Fruit fly (Drosophila melanogaster): ENCODE measurements around the gene t-Grip91.

The t-Grip91 gene

DNA sequence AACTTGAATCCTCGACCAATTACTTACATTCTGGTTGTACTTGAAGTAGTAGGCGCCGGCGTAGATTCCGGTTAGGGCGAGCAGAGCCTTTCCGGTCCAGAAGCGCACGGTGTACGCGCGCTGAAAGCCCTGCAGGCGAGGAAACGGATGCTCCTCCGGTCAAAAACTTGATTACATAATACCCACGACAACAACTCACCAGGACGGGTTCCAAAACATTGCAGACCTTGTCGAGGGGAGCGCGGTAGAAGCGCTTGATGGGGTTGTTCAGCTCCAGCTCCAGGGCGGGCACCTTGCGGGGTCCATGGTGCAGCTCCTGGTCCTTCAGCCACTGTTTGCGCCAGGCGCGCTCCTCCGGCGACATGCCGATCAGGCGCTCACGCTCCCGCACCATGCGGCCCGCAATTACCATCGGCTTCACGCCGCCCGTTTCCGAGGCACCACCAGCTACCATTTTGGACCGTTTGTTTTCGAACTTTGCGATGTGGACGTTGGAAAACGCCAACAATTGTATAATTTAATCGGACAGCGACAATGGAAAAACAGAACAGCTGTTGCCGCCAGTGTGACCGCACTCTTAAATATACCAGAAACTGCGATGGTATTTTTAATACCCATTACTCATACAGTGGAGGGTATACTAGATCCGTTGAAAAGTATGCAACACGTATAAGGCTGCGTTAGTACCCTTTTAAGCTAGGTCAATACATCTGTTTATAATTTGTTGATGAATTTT is 33.2 kb upstream of the t-Grip91 start, which contains the start of gene ND-B17 (continued):
- TF ChIP-seq CG2712 (tag; optimal IDR thresholded peaks at IDR 0.05) (peak; percentile 19), CG12299 (tag; optimal IDR thresholded peaks at IDR 0.05) (no peak), CG10274 (GFP tag; optimal IDR thresholded peaks at IDR 0.05) (no peak), ac (GFP tag; optimal IDR thresholded peaks at IDR 0.05) (no peak), CG10565 (GFP tag; optimal IDR thresholded peaks at IDR 0.05) (no peak), CG10366 (GFP tag; IDR thresholded peaks at IDR 0.05) (peak; percentile 57), pan (optimal IDR thresholded peaks at IDR 0.05) (peak in 1 of 2 experiments; percentile 55), pan (GFP tag; optimal IDR thresholded peaks at IDR 0.05 in 1 of 2, IDR thresholded peaks at IDR 0.05 in 1 of 2) (peak; percentile 27 to 58), Elba2 (GFP tag; optimal IDR thresholded peaks at IDR 0.05) (peak; percentile 15), Kr (GFP tag; optimal IDR thresholded peaks at IDR 0.05) (no peak), Hand (GFP tag; optimal IDR thresholded peaks at IDR 0.05) (no peak), pb (GFP tag; optimal IDR thresholded peaks at IDR 0.05) (no peak), nau (GFP tag; optimal IDR thresholded peaks at IDR 0.05) (no peak), NFAT (GFP tag; IDR thresholded peaks at IDR 0.05) (peak; percentile 72), danr (GFP tag; IDR thresholded peaks at IDR 0.05) (no peak), CG9609 (GFP tag; optimal IDR thresholded peaks at IDR 0.05) (peak; percentile 29), CG2875 (GFP tag; optimal IDR thresholded peaks at IDR 0.05) (no peak), CG2129 (GFP tag; IDR thresholded peaks at IDR 0.05; ENCODE audit: partially characterized antibody) (no peak), prd (optimal IDR thresholded peaks at IDR 0.05) (no peak), prd (GFP tag; IDR thresholded peaks at IDR 0.05) (no peak; the same call in 2 of the 3 replicates), scrt (GFP tag; optimal IDR thresholded peaks at IDR 0.05) (no peak), CG43689 (GFP tag; IDR thresholded peaks at IDR 0.05) (no peak), CG1647 (GFP tag; optimal IDR thresholded peaks at IDR 0.05) (no peak), psq (GFP tag; optimal IDR thresholded peaks at IDR 0.05) (no peak), CG4360 (GFP tag; IDR thresholded peaks at IDR 0.05) (no peak), schlank (tag; optimal IDR thresholded peaks at IDR 0.05) (no peak), CG6765 (GFP tag; optimal IDR thresholded peaks at IDR 0.05) (no peak), CTCF (GFP tag; optimal IDR thresholded peaks at IDR 0.05) (no peak), Gsc (GFP tag; IDR thresholded peaks at IDR 0.05) (no peak), corto (GFP tag; optimal IDR thresholded peaks at IDR 0.05) (no peak), H2.0 (GFP tag; IDR thresholded peaks at IDR 0.05) (peak; percentile 65), CG10979 (tag; optimal IDR thresholded peaks at IDR 0.05) (no peak), hth (optimal IDR thresholded peaks at IDR 0.05) (no peak), mam (GFP tag; optimal IDR thresholded peaks at IDR 0.05) (peak; percentile 76), CG33213 (GFP tag; optimal IDR thresholded peaks at IDR 0.05) (peak; percentile 37), CG3847 (GFP tag; IDR thresholded peaks at IDR 0.05) (peak; percentile 57), CG16813 (GFP tag; IDR thresholded peaks at IDR 0.05; ENCODE audit: partially characterized antibody) (0 out of 3 replicates have a peak, but pooled peaks have one; percentile 23), CG14014 (GFP tag; IDR thresholded peaks at IDR 0.05) (peak; percentile 50; the same call in 1 of the 2 replicates), p53 (GFP tag; optimal IDR thresholded peaks at IDR 0.05) (peak; percentile 19), HmgD (GFP tag; optimal IDR thresholded peaks at IDR 0.05) (peak; percentile 61), Myb (GFP tag; optimal IDR thresholded peaks at IDR 0.05) (peak; percentile 38), vnd (GFP tag; IDR thresholded peaks at IDR 0.05; ENCODE audit: partially characterized antibody) (no peak), CG8281 (tag; optimal IDR thresholded peaks at IDR 0.05) (no peak), Aef1 (GFP tag; IDR thresholded peaks at IDR 0.05) (peak; percentile 30; the same call in 1 of the 3 replicates), luna (GFP tag; optimal IDR thresholded peaks at IDR 0.05) (no peak), CkIIα-i1 (GFP tag; IDR thresholded peaks at IDR 0.05) (no peak), Mes4 (GFP tag; optimal IDR thresholded peaks at IDR 0.05) (no peak), Dref (GFP tag; IDR thresholded peaks at IDR 0.05) (peak; percentile 37; the same call in 1 of the 2 replicates), ken (GFP tag; IDR thresholded peaks at IDR 0.05) (peak; percentile 75), Ets97D (GFP tag; optimal IDR thresholded peaks at IDR 0.05) (peak; percentile 43), grau (tag; optimal IDR thresholded peaks at IDR 0.05) (peak; percentile 49), gsb (GFP tag; IDR thresholded peaks at IDR 0.05) (no peak)
